Worm (Caenorhabditis elegans): ENCODE measurements around the gene let-754.

let-754 gene

DNA sequence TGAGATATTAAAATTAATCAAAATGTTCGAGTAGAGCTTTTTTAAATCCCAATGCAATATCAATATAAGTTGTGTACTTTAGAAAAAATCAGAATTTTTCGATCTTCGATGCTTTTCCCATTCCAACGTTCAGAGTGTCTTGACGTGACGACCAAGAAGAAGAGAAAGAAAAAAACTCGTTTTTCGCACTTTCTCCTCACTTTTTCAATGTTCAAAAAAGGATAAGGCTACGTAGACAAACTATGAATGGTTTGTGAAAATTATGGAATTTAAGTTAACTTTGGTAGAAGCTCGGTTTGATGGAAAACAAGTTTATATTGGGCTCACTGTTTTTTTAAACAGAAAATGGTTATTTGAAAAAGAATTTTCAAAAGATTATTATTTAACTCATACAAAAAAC lies 5.4 kb downstream of the let-754 start:
- no peak for TF ChIP-seq eor-1 (tag; optimal IDR thresholded peaks at IDR 0.05)
- TF ChIP-seq nhr-11 (tag; optimal IDR thresholded peaks at IDR 0.05), result no peak
- no peak for TF ChIP-seq unc-62 (GFP tag; optimal IDR thresholded peaks at IDR 0.05)
- no peak for TF ChIP-seq pha-4 (tag; optimal IDR thresholded peaks at IDR 0.05)
- TF ChIP-seq nfya-1 (tag; optimal IDR thresholded peaks at IDR 0.05; ENCODE audit: insufficient read depth), result no peak
- TF ChIP-seq lsy-12 (tag; optimal IDR thresholded peaks at IDR 0.05), result no peak
- no peak for TF ChIP-seq ztf-4 (tag; optimal IDR thresholded peaks at IDR 0.05)
- no peak for TF ChIP-seq egl-27 (tag; optimal IDR thresholded peaks at IDR 0.05)
- TF ChIP-seq nhr-77 (tag; optimal IDR thresholded peaks at IDR 0.05), result no peak
- TF ChIP-seq ZK546.5 (tag; optimal IDR thresholded peaks at IDR 0.05), result no peak
- no peak for TF ChIP-seq snpc-4 (tag; optimal IDR thresholded peaks at IDR 0.05)
- TF ChIP-seq nhr-28 (tag; optimal IDR thresholded peaks at IDR 0.05), result no peak
- no peak for TF ChIP-seq nhr-237 (tag; optimal IDR thresholded peaks at IDR 0.05)
- no peak for TF ChIP-seq ceh-9 (tag; optimal IDR thresholded peaks at IDR 0.05)

ce11 chrIII:7946968-7947491 lies 6.1 kb downstream of the let-754 start, which contains the start of gene gsto-1:
Gene gsto-1, minus strand, starts transcription at chrIII:7947018.
- TF ChIP-seq ceh-9 (tag; optimal IDR thresholded peaks at IDR 0.05) (no peak), elt-2 (tag; optimal IDR thresholded peaks at IDR 0.05) (peak; percentile 74), pha-4 (tag; optimal IDR thresholded peaks at IDR 0.05) (peak; percentile 13), aly-2 (tag; optimal IDR thresholded peaks at IDR 0.05) (no peak), snpc-4 (tag; optimal IDR thresholded peaks at IDR 0.05) (no peak), pqm-1 (tag; optimal IDR thresholded peaks at IDR 0.05) (no peak), ceh-82 (tag; optimal IDR thresholded peaks at IDR 0.05) (no peak), R02D3.7 (tag; optimal IDR thresholded peaks at IDR 0.05) (no peak)

DNA sequence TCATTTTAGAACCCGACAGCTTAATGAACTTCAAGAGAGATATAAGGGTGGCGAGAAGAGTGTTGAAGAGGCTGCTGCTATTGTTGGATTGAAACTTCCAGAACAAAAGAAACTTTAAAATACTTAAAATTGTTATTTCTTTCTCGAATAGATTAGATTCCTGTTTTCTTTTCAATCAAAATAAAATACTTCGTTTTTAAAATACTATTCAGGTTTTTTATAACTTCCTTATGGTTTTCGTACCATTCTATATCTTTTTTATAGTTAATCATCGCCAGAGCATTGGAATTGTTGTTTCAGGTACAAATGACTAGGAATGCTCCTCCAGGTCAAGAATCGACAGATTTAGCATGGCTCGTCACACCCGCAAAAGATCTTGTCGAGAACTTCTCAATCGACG lies 11.7 kb downstream of the let-754 start, which contains the start of gene kle-2:
TSS of gene kle-2 (plus strand) at position 301 of the 400 bp plus-strand sequence.
- no peak for TF ChIP-seq fos-1 (tag; optimal IDR thresholded peaks at IDR 0.05)
- no peak for TF ChIP-seq ceh-16 (tag; optimal IDR thresholded peaks at IDR 0.05)
- TF ChIP-seq lin-15B (tag; optimal IDR thresholded peaks at IDR 0.05), result no peak
- no peak for TF ChIP-seq nhr-77 (tag; optimal IDR thresholded peaks at IDR 0.05)
- TF ChIP-seq nhr-237 (tag; optimal IDR thresholded peaks at IDR 0.05), result no peak
- no peak for TF ChIP-seq fkh-10 (GFP tag; optimal IDR thresholded peaks at IDR 0.05)
- TF ChIP-seq zag-1 (tag; optimal IDR thresholded peaks at IDR 0.05), result no peak
- no peak for TF ChIP-seq daf-12 (tag; optimal IDR thresholded peaks at IDR 0.05)

ce11 chrIII:7940819-7941218 lies 12.3 kb downstream of the let-754 start, which contains the start of gene C29E4.12:
Gene C29E4.12, plus strand, starts transcription at chrIII:7941151.
- TF ChIP-seq nhr-25 (tag; optimal IDR thresholded peaks at IDR 0.05) (peak; percentile 69), daf-12 (tag; optimal IDR thresholded peaks at IDR 0.05) (no peak), mdl-1 (tag; optimal IDR thresholded peaks at IDR 0.05) (no peak), nhr-11 (tag; optimal IDR thresholded peaks at IDR 0.05) (no peak), elt-3 (tag; optimal IDR thresholded peaks at IDR 0.05) (no peak), elt-1 (tag; optimal IDR thresholded peaks at IDR 0.05) (no peak), fos-1 (tag; optimal IDR thresholded peaks at IDR 0.05) (no peak), nhr-237 (tag; optimal IDR thresholded peaks at IDR 0.05) (no peak), lsy-12 (tag; optimal IDR thresholded peaks at IDR 0.05) (no peak), fkh-10 (GFP tag; optimal IDR thresholded peaks at IDR 0.05) (peak; percentile 26), aly-2 (tag; optimal IDR thresholded peaks at IDR 0.05) (no peak), ama-1 (optimal IDR thresholded peaks at IDR 0.05) (no peak), hmg-11 (tag; optimal IDR thresholded peaks at IDR 0.05) (peak; percentile 38), fkh-2 (tag; optimal IDR thresholded peaks at IDR 0.05) (no peak), eor-1 (tag; optimal IDR thresholded peaks at IDR 0.05) (no peak), ztf-11 (tag; optimal IDR thresholded peaks at IDR 0.05) (no peak), jun-1 (tag; optimal IDR thresholded peaks at IDR 0.05) (no peak), R02D3.7 (tag; optimal IDR thresholded peaks at IDR 0.05) (peak; percentile 17), elt-2 (tag; optimal IDR thresholded peaks at IDR 0.05) (no peak), sea-2 (GFP tag; optimal IDR thresholded peaks at IDR 0.05) (no peak), mml-1 (tag; optimal IDR thresholded peaks at IDR 0.05) (no peak), nhr-23 (tag; optimal IDR thresholded peaks at IDR 0.05) (peak; percentile 84), egl-27 (tag; optimal IDR thresholded peaks at IDR 0.05) (no peak), nhr-43 (tag; optimal IDR thresholded peaks at IDR 0.05; ENCODE audit: poor library complexity, severe bottlenecking) (peak; percentile 39), unc-62 (GFP tag; optimal IDR thresholded peaks at IDR 0.05) (no peak), ztf-4 (tag; optimal IDR thresholded peaks at IDR 0.05) (no peak), nfya-1 (tag; optimal IDR thresholded peaks at IDR 0.05; ENCODE audit: insufficient read depth) (peak; percentile 83), lin-39 (tag; optimal IDR thresholded peaks at IDR 0.05) (peak; percentile 41), nhr-67 (tag; optimal IDR thresholded peaks at IDR 0.05) (no peak), tbx-2 (tag; optimal IDR thresholded peaks at IDR 0.05) (no peak), skn-1 (tag; optimal IDR thresholded peaks at IDR 0.05) (no peak), ZK546.5 (tag; optimal IDR thresholded peaks at IDR 0.05) (no peak), egl-5 (tag; optimal IDR thresholded peaks at IDR 0.05) (peak; percentile 38), nhr-76 (tag; optimal IDR thresholded peaks at IDR 0.05) (no peak), ceh-16 (tag; optimal IDR thresholded peaks at IDR 0.05) (no peak), nhr-12 (tag; optimal IDR thresholded peaks at IDR 0.05) (no peak), unc-39 (tag; optimal IDR thresholded peaks at IDR 0.05) (no peak), nhr-28 (tag; optimal IDR thresholded peaks at IDR 0.05) (no peak)

Data from whole organism, L3 larva.